Worm (Caenorhabditis elegans) whole organism, late embryonic: ENCODE results near the gene mab-7.

Source experiments
- C08G9.2 ChIP-seq: sonication (generic microtip); optimal IDR thresholded peaks from 2 replicates; lab custom pipeline; 2016; ENCODE audit warnings: mild to moderate bottlenecking, missing genetic modification characterization, moderate library complexity, missing compliant biosample characterization
- C38D4.7 ChIP-seq: fragments of 200-800 bp; sonication (Bioruptor generic); optimal IDR thresholded peaks from 2 replicates; lab custom pipeline; 2018; ENCODE audit warnings: mild to moderate bottlenecking, missing genetic modification characterization, moderate library complexity, missing compliant biosample characterization
- F13H6.1 ChIP-seq: sonication (generic microtip); optimal IDR thresholded peaks from 2 replicates; lab custom pipeline; 2016; ENCODE audit warnings: missing genetic modification characterization, missing compliant biosample characterization
- K09A11.1 ChIP-seq: sonication (generic microtip); optimal IDR thresholded peaks from 2 replicates; lab custom pipeline; 2017; ENCODE audit warnings: antibody characterized with exemption, mild to moderate bottlenecking, missing genetic modification characterization, missing compliant biosample characterization; ENCODE audit not compliant: insufficient read depth
- ahr-1 ChIP-seq: sonication (generic microtip); optimal IDR thresholded peaks from 2 replicates; lab custom pipeline; 2016; ENCODE audit warnings: missing genetic modification characterization, missing compliant biosample characterization
- ama-1 ChIP-seq: fragments of 150-350 bp; optimal IDR thresholded peaks from 2 replicates; lab custom pipeline; 2014
- ceh-18 ChIP-seq: sonication (generic microtip); optimal IDR thresholded peaks from 2 replicates; lab custom pipeline; 2016; ENCODE audit warnings: missing genetic modification characterization, missing compliant biosample characterization
- ceh-19 ChIP-seq: fragments of 200-800 bp; sonication (Bioruptor generic); optimal IDR thresholded peaks from 2 replicates; lab custom pipeline; 2018; ENCODE audit warnings: mild to moderate bottlenecking, missing genetic modification characterization, missing compliant biosample characterization
- ceh-2 ChIP-seq: sonication (generic microtip); optimal IDR thresholded peaks from 2 replicates; lab custom pipeline; 2016; ENCODE audit warnings: missing genotype, missing genetic modification characterization, missing compliant biosample characterization
- ceh-22 ChIP-seq: sonication (generic microtip); optimal IDR thresholded peaks from 2 replicates; lab custom pipeline; 2017; ENCODE audit warnings: missing biosample characterization, missing genetic modification characterization
- ceh-24 ChIP-seq: sonication (generic microtip); optimal IDR thresholded peaks from 2 replicates; lab custom pipeline; 2016; ENCODE audit warnings: mild to moderate bottlenecking, missing genetic modification characterization, missing compliant biosample characterization
- ceh-30 ChIP-seq: fragments of 150-350 bp; optimal IDR thresholded peaks from 2 replicates; lab custom pipeline; 2014; ENCODE audit warnings: missing biosample characterization, missing genetic modification characterization
- ceh-34 ChIP-seq: sonication (generic microtip); optimal IDR thresholded peaks from 2 replicates; lab custom pipeline; 2016; ENCODE audit warnings: mild to moderate bottlenecking, missing genetic modification characterization, missing compliant biosample characterization
- ceh-45 ChIP-seq: fragments of 200-800 bp; sonication (Bioruptor generic); IDR thresholded peaks from 2 replicates; pipeline ENCODE4 v1.3.6; 2022; ENCODE audit warnings: missing genetic modification reagents, missing genetic modification characterization, missing compliant biosample characterization
- ceh-48 ChIP-seq: sonication (generic microtip); optimal IDR thresholded peaks from 2 replicates; lab custom pipeline; 2016; ENCODE audit warnings: missing genetic modification characterization, inconsistent platforms, missing compliant biosample characterization
- dmd-4 ChIP-seq: sonication (generic microtip); optimal IDR thresholded peaks from 2 replicates; lab custom pipeline; 2016; ENCODE audit warnings: borderline replicate concordance, missing genetic modification characterization, missing compliant biosample characterization
- dve-1 ChIP-seq: sonication (generic microtip); optimal IDR thresholded peaks from 2 replicates; lab custom pipeline; 2017; ENCODE audit warnings: antibody characterized with exemption, mild to moderate bottlenecking, missing genetic modification characterization, missing compliant biosample characterization
- elt-2 ChIP-seq: sonication (generic microtip); optimal IDR thresholded peaks from 2 replicates; lab custom pipeline; 2016; ENCODE audit warnings: missing genetic modification reagents, missing genetic modification characterization, missing compliant biosample characterization
- elt-4 ChIP-seq: sonication (generic microtip); optimal IDR thresholded peaks from 2 replicates; lab custom pipeline; 2016; ENCODE audit warnings: missing genetic modification characterization, missing compliant biosample characterization
- ets-4 ChIP-seq: sonication (generic microtip); optimal IDR thresholded peaks from 2 replicates; lab custom pipeline; 2016; ENCODE audit warnings: missing genetic modification characterization, missing compliant biosample characterization
- eyg-1 ChIP-seq: sonication (generic microtip); optimal IDR thresholded peaks from 2 replicates; lab custom pipeline; 2016; ENCODE audit warnings: missing genotype, missing genetic modification characterization, missing compliant biosample characterization
- fax-1 ChIP-seq: sonication (generic microtip); optimal IDR thresholded peaks from 2 replicates; lab custom pipeline; 2016; ENCODE audit warnings: missing genotype, missing genetic modification characterization, missing compliant biosample characterization
- fkh-10 ChIP-seq: fragments of 150-350 bp; optimal IDR thresholded peaks from 2 replicates; lab custom pipeline; 2014; ENCODE audit warnings: missing biosample characterization, missing genetic modification reagents, missing genetic modification characterization
- hlh-13 ChIP-seq: fragments of 200-800 bp; sonication (Bioruptor generic); optimal IDR thresholded peaks from 2 replicates; lab custom pipeline; 2018; ENCODE audit warnings: mild to moderate bottlenecking, missing genetic modification characterization, missing compliant biosample characterization
- hlh-15 ChIP-seq: sonication (generic microtip); optimal IDR thresholded peaks from 2 replicates; lab custom pipeline; 2016; ENCODE audit warnings: missing genetic modification characterization, missing compliant biosample characterization
- hlh-6 ChIP-seq: sonication (generic microtip); optimal IDR thresholded peaks from 2 replicates; lab custom pipeline; 2016; ENCODE audit warnings: missing genotype, missing genetic modification characterization, missing compliant biosample characterization
- hlh-8 ChIP-seq: sonication (generic microtip); optimal IDR thresholded peaks from 2 replicates; lab custom pipeline; 2016; ENCODE audit warnings: missing genotype, missing genetic modification characterization, missing compliant biosample characterization
- madf-2 ChIP-seq: sonication (generic microtip); optimal IDR thresholded peaks from 2 replicates; lab custom pipeline; 2017; ENCODE audit warnings: missing genetic modification characterization, missing compliant biosample characterization
- nfya-1 ChIP-seq: sonication (generic microtip); optimal IDR thresholded peaks from 2 replicates; lab custom pipeline; 2017; ENCODE audit warnings: missing genetic modification characterization, mild to moderate bottlenecking, missing compliant biosample characterization, antibody characterized with exemption, moderate library complexity
- nhr-11 ChIP-seq: fragments of 150-350 bp; optimal IDR thresholded peaks from 2 replicates; lab custom pipeline; 2014; ENCODE audit warnings: missing biosample characterization, missing genetic modification characterization
- pat-9 ChIP-seq: fragments of 200-800 bp; sonication (Bioruptor generic); optimal IDR thresholded peaks from 2 replicates; lab custom pipeline; 2018; ENCODE audit warnings: mild to moderate bottlenecking, missing genetic modification characterization, moderate library complexity, missing compliant biosample characterization
- rnt-1 ChIP-seq: sonication (generic microtip); optimal IDR thresholded peaks from 2 replicates; lab custom pipeline; 2016; ENCODE audit warnings: missing genetic modification characterization, missing compliant biosample characterization
- sdc-2 ChIP-seq: sonication (generic microtip); optimal IDR thresholded peaks from 2 replicates; lab custom pipeline; 2016; ENCODE audit warnings: missing genotype, missing genetic modification characterization, missing compliant biosample characterization
- tbx-2 ChIP-seq: sonication (generic microtip); optimal IDR thresholded peaks from 2 replicates; lab custom pipeline; 2016; ENCODE audit warnings: missing genetic modification characterization, missing compliant biosample characterization
- tbx-7 ChIP-seq: sonication (generic microtip); optimal IDR thresholded peaks from 2 replicates; lab custom pipeline; 2016; ENCODE audit warnings: missing genotype, missing genetic modification characterization, missing compliant biosample characterization
- unc-42 ChIP-seq: sonication (generic microtip); optimal IDR thresholded peaks from 2 replicates; lab custom pipeline; 2016; ENCODE audit warnings: missing genotype, missing genetic modification characterization, missing compliant biosample characterization
- unc-86 ChIP-seq: sonication (generic microtip); optimal IDR thresholded peaks from 2 replicates; lab custom pipeline; 2016; ENCODE audit warnings: missing genetic modification characterization, missing compliant biosample characterization

Gene mab-7

DNA sequence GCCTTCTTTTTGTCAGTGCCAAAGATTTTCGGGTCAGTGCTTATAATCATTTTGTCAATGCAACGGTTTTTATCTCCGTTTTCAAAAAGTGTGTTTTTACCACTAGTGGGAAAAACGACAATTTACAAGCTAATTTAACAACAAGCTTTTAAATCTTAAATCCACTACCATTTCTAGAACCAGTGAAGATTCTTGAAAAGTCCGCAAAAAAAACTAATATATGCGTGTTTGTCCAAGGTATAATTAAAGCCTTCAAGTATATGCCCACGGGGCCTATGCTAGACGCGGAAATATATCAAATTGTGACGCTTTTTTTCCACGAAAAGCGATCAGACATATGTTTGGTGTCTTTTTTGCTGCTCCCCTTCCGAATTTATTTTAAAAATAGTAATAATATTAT is 14.7 kb upstream of the mab-7 start:
- TF ChIP-seq ceh-24 (tag; lab: Kevin White, UChicago), result no peak
- no peak for TF ChIP-seq ceh-18
- no peak for TF ChIP-seq hlh-15 (tag; lab: Kevin White, UChicago)
- TF ChIP-seq fkh-10 (GFP tag; lab: Kevin White, UChicago), result no peak
- TF ChIP-seq ceh-45 (GFP tag; lab: Robert Waterston, UW), result no peak
- no peak for TF ChIP-seq ama-1
- TF ChIP-seq C08G9.2 (tag; lab: Kevin White, UChicago), result no peak
- no peak for TF ChIP-seq eyg-1 (tag; lab: Kevin White, UChicago)
- no peak for TF ChIP-seq K09A11.1 (tag; lab: Kevin White, UChicago)
- no peak for TF ChIP-seq nfya-1 (tag; lab: Kevin White, UChicago)
- TF ChIP-seq ets-4 (tag; lab: Kevin White, UChicago), result no peak
- no peak for TF ChIP-seq ceh-22 (tag; lab: Kevin White, UChicago)
- TF ChIP-seq hlh-13 (GFP tag; lab: Kevin White, UChicago), result no peak
- TF ChIP-seq unc-42 (tag; lab: Kevin White, UChicago), result no peak
- TF ChIP-seq ceh-34 (tag; lab: Kevin White, UChicago), result no peak
- no peak for TF ChIP-seq fax-1 (tag; lab: Kevin White, UChicago)
- TF ChIP-seq ceh-19 (GFP tag; lab: Kevin White, UChicago), result no peak
- TF ChIP-seq tbx-2 (tag; lab: Kevin White, UChicago), result no peak
- TF ChIP-seq ceh-48 (tag; lab: Kevin White, UChicago), result no peak

DNA sequence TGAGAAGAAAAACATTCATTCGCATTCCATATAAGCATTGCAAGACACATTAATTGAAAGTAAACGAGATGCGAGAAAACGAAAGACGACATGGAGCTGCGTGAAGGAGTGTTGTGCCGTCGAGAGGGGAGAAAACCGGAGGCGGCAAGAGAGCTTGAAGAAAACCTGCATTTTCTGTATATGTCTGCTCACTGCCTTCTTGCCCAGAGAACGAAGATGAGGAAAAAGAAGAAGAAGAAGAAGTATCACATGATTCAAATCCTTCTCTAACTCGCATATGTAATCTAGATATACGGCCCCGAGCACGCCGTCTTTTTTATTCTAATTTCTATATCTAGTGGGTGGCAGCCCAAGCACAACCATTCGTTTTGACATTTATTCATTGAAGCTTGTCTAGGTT is 12.5 kb upstream of the mab-7 start:
- peak; percentile 37 for TF ChIP-seq unc-42 (tag; lab: Kevin White, UChicago)
- TF ChIP-seq ama-1, result no peak

DNA sequence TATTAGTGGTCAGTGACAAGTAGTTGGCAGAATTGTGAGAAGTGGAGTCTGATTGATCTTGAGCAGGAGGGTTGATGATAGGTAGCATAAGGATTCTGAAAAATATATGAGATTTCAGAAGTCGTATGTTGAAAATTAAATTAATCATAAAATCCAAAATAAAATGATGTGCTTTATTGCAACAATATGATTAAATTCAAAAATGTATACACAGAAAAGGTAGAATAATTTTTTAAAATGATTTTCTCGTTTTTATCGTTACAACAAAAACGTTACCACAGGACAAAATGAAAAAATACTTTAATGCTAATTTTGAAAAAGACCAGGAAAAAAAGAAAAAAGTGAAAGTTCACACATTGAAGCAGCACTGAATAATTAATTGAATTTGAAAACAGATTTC is 4.7 kb upstream of the mab-7 start, which contains the start of gene ZC13.10:
Gene ZC13.10 (minus strand): TSS at position 101 of the 400 bp plus-strand sequence.
- TF ChIP-seq unc-86 (tag; lab: Kevin White, UChicago) (no peak), ceh-22 (tag; lab: Kevin White, UChicago) (no peak), elt-4 (tag; lab: Kevin White, UChicago) (no peak), ceh-48 (tag; lab: Kevin White, UChicago) (no peak), ceh-30 (tag; lab: Kevin White, UChicago) (no peak), tbx-7 (tag; lab: Kevin White, UChicago) (no peak), ceh-18 (no peak), sdc-2 (tag; lab: Kevin White, UChicago) (no peak), hlh-6 (tag; lab: Kevin White, UChicago) (no peak)

DNA sequence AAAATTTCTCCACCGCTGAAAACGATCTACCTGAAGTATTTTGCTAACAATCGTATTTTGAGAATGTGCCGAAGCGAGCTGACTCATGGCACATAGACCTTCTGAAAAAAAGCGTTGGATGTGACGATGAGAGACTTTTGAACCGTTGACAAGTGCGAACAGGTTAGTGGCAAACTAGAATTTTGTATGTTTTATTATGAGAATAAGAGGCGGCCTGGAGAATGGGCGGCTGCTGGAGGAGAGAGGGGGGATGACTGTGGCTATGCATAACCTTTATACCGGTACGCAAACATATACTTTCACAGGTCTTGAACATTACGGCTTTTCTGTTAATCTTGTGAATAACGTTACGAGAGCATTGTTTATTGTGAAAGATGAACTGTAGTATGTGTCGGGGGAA is 9.6 kb downstream of the mab-7 start, which contains the start of gene mam-1:
Gene mam-1 (minus strand): TSS at position 101 of the 400 bp plus-strand sequence.
- TF ChIP-seq C38D4.7 (GFP tag; lab: Kevin White, UChicago) (no peak), dmd-4 (tag; lab: Kevin White, UChicago) (no peak), elt-2 (tag; lab: Kevin White, UChicago) (no peak), nhr-11 (tag; lab: Kevin White, UChicago) (no peak), pat-9 (tag; lab: Kevin White, UChicago) (no peak), rnt-1 (tag; lab: Kevin White, UChicago) (no peak), hlh-8 (tag; lab: Kevin White, UChicago) (no peak), madf-2 (tag; lab: Kevin White, UChicago) (no peak), dve-1 (tag; lab: Kevin White, UChicago) (no peak), F13H6.1 (tag; lab: Kevin White, UChicago) (no peak), C08G9.2 (tag; lab: Kevin White, UChicago) (no peak), ceh-2 (tag; lab: Kevin White, UChicago) (no peak), ahr-1 (no peak), nfya-1 (tag; lab: Kevin White, UChicago) (no peak)
